Fruit fly (Drosophila melanogaster) whole organism, wandering third instar larva: ENCODE results near the gene PIG-Wa.

ENCODE experiments used
- Abd-B ChIP-seq: fragments of >200 bp; optimal IDR thresholded peaks from 2 replicates; lab custom pipeline; 2017; ENCODE audit warnings: missing biosample characterization, missing genetic modification characterization
- CG32264 ChIP-seq: fragments of 200-800 bp; sonication (Bioruptor generic); optimal IDR thresholded peaks from 2 replicates; lab custom pipeline; 2016; ENCODE audit warnings: missing biosample characterization, missing genetic modification characterization
- CG9705 ChIP-seq: fragments of 200-800 bp; sonication (Bioruptor generic); optimal IDR thresholded peaks from 2 replicates; lab custom pipeline; 2018; ENCODE audit warnings: missing biosample characterization, mild to moderate bottlenecking, missing genetic modification characterization
- CrebA ChIP-seq: fragments of 200-800 bp; sonication (Bioruptor generic); optimal IDR thresholded peaks from 2 replicates; lab custom pipeline; 2016; ENCODE audit warnings: missing biosample characterization, mild to moderate bottlenecking, missing genetic modification characterization, borderline replicate concordance
- Dfd ChIP-seq: fragments of >200 bp; optimal IDR thresholded peaks from 2 replicates; lab custom pipeline; 2017; ENCODE audit warnings: missing biosample characterization, missing genetic modification characterization
- Dif ChIP-seq: fragments of 200-275, 200-300 bp; sonication (Bioruptor generic); optimal IDR thresholded peaks from 2 replicates; lab custom pipeline; 2018; ENCODE audit warnings: missing biosample characterization, missing genetic modification characterization; ENCODE audit not compliant: partially characterized antibody
- GATAd ChIP-seq: sonication (Bioruptor generic); optimal IDR thresholded peaks from 2 replicates; lab custom pipeline; 2016; ENCODE audit warnings: missing biosample characterization, missing genetic modification characterization
- HLH106 ChIP-seq: fragments of 200-800 bp; optimal IDR thresholded peaks from 3 replicates; lab custom pipeline; 2019; ENCODE audit warnings: missing biosample characterization, mild to moderate bottlenecking, missing genetic modification characterization, moderate library complexity
- Hnf4 ChIP-seq: fragments of 200-800 bp; sonication (Bioruptor generic); optimal IDR thresholded peaks from 2 replicates; lab custom pipeline; 2016; ENCODE audit warnings: missing biosample characterization, mild to moderate bottlenecking, missing genetic modification characterization
- Hr78 ChIP-seq: fragments of >200 bp; optimal IDR thresholded peaks from 2 replicates; lab custom pipeline; 2017; ENCODE audit warnings: missing biosample characterization, missing genetic modification characterization
- Hr83 ChIP-seq: fragments of 200-300 bp; sonication (Bioruptor generic); optimal IDR thresholded peaks from 2 replicates; lab custom pipeline; 2016; ENCODE audit warnings: missing biosample characterization, mild to moderate bottlenecking, missing genetic modification characterization, moderate library complexity; ENCODE audit not compliant: poor library complexity, severe bottlenecking
- Jra ChIP-seq: sonication (Bioruptor generic); optimal IDR thresholded peaks from 2 replicates; lab custom pipeline; 2016; ENCODE audit warnings: missing biosample characterization, missing genetic modification characterization
- Mio ChIP-seq: sonication (Bioruptor generic); optimal IDR thresholded peaks from 2 replicates; lab custom pipeline; 2016; ENCODE audit warnings: missing biosample characterization, missing genetic modification characterization
- Myc ChIP-seq: fragments of >200 bp; optimal IDR thresholded peaks from 2 replicates; lab custom pipeline; 2017
- N ChIP-seq: fragments of >200 bp; optimal IDR thresholded peaks from 2 replicates; lab custom pipeline; 2018; ENCODE audit warnings: missing biosample characterization, missing external identifiers, missing genetic modification characterization
- OdsH ChIP-seq: fragments of 200-800 bp; sonication (Bioruptor generic); optimal IDR thresholded peaks from 2 replicates; lab custom pipeline; 2016; ENCODE audit warnings: missing biosample characterization, mild to moderate bottlenecking, missing genetic modification characterization
- Rel ChIP-seq, 2 experiments: fragments of 200-800 bp; sonication (Bioruptor generic) in 1 of 2; optimal IDR thresholded peaks; 2 replicates in 1 of 2; 3 replicates in 1 of 2; lab custom pipeline; 2016 to 2019; ENCODE audit warnings: mild to moderate bottlenecking in 2 of 2, missing biosample characterization in 2 of 2, missing genetic modification characterization in 2 of 2, moderate library complexity in 1 of 2
- Sp1 ChIP-seq: fragments of 200-800 bp; sonication (Bioruptor generic); optimal IDR thresholded peaks from 3 replicates; lab custom pipeline; 2019; ENCODE audit warnings: missing biosample characterization, mild to moderate bottlenecking, missing genetic modification characterization, moderate library complexity
- Vsx2 ChIP-seq: fragments of 200-300, 225-300 bp; sonication (Bioruptor generic); optimal IDR thresholded peaks from 2 replicates; lab custom pipeline; 2018; ENCODE audit warnings: missing biosample characterization, missing genetic modification characterization; ENCODE audit not compliant: partially characterized antibody
- br ChIP-seq: fragments of 200-800 bp; sonication (Bioruptor generic); optimal IDR thresholded peaks from 2 replicates; lab custom pipeline; 2016; ENCODE audit warnings: missing biosample characterization, missing genetic modification characterization
- brk ChIP-seq: fragments of 200-800 bp; sonication (Bioruptor generic); optimal IDR thresholded peaks from 2 replicates; lab custom pipeline; 2016; ENCODE audit warnings: missing biosample characterization, mild to moderate bottlenecking, missing genetic modification characterization
- dl ChIP-seq, 2 experiments: fragments of 175-275, 200-275 bp in 1 of 2; fragments of 200-275 bp in 1 of 2; sonication (Bioruptor generic); optimal IDR thresholded peaks; lab custom pipeline; 2018; ENCODE audit warnings: mild to moderate bottlenecking in 2 of 2, missing biosample characterization in 2 of 2, missing genetic modification characterization in 2 of 2, moderate library complexity in 2 of 2; ENCODE audit not compliant: partially characterized antibody in 2 of 2, insufficient read depth in 1 of 2
- dmrt93B ChIP-seq: fragments of 200-800 bp; sonication (Bioruptor generic); optimal IDR thresholded peaks from 2 replicates; lab custom pipeline; 2018; ENCODE audit warnings: missing biosample characterization, mild to moderate bottlenecking, missing genetic modification characterization
- dsf ChIP-seq: sonication (Bioruptor generic); optimal IDR thresholded peaks from 2 replicates; lab custom pipeline; 2016; ENCODE audit warnings: missing biosample characterization, missing genetic modification characterization, borderline replicate concordance
- ey ChIP-seq: fragments of 200-800 bp; sonication (Bioruptor generic); optimal IDR thresholded peaks from 2 replicates; lab custom pipeline; 2016; ENCODE audit warnings: missing biosample characterization, missing genetic modification characterization
- foxo ChIP-seq, 2 experiments: fragments of 200-800 bp; sonication (Bioruptor generic); optimal IDR thresholded peaks; 2 replicates in 1 of 2; 3 replicates in 1 of 2; lab custom pipeline; 2016 to 2017; ENCODE audit warnings: missing biosample characterization in 2 of 2, missing genetic modification characterization in 2 of 2
- fru ChIP-seq: fragments of 200-800 bp; sonication (Bioruptor generic); optimal IDR thresholded peaks from 3 replicates; lab custom pipeline; 2016; ENCODE audit warnings: missing biosample characterization, mild to moderate bottlenecking, missing genetic modification characterization
- h ChIP-seq: fragments of 200-800 bp; sonication (Bioruptor generic); optimal IDR thresholded peaks from 3 replicates; lab custom pipeline; 2016; ENCODE audit warnings: missing biosample characterization, mild to moderate bottlenecking, missing genetic modification characterization
- jim ChIP-seq: fragments of 175-275, 200-325 bp; sonication (Bioruptor generic); optimal IDR thresholded peaks from 2 replicates; lab custom pipeline; 2016; ENCODE audit warnings: missing biosample characterization, mild to moderate bottlenecking, missing genetic modification characterization
- lola ChIP-seq: fragments of >200 bp; optimal IDR thresholded peaks from 2 replicates; lab custom pipeline; 2017; ENCODE audit warnings: missing biosample characterization, missing genetic modification characterization
- pan ChIP-seq: fragments of >200 bp; optimal IDR thresholded peaks from 2 replicates; lab custom pipeline; 2017
- psq ChIP-seq: fragments of 200-800 bp; sonication (Bioruptor generic); optimal IDR thresholded peaks from 3 replicates; lab custom pipeline; 2017; ENCODE audit warnings: missing biosample characterization, mild to moderate bottlenecking, missing genetic modification characterization, moderate library complexity
- rgr ChIP-seq: fragments of 200-800 bp; sonication (Bioruptor generic); optimal IDR thresholded peaks from 3 replicates; lab custom pipeline; 2016; ENCODE audit warnings: missing biosample characterization, mild to moderate bottlenecking, missing genetic modification characterization
- sage ChIP-seq: fragments of 200-800 bp; sonication (Bioruptor generic); optimal IDR thresholded peaks from 2 replicates; lab custom pipeline; 2016; ENCODE audit warnings: missing biosample characterization, mild to moderate bottlenecking, missing genetic modification characterization
- sv ChIP-seq: fragments of 200-800 bp; sonication (Bioruptor generic); optimal IDR thresholded peaks from 3 replicates; lab custom pipeline; 2016; ENCODE audit warnings: missing biosample characterization, missing genetic modification characterization
- tai ChIP-seq: sonication (Bioruptor generic); optimal IDR thresholded peaks from 2 replicates; lab custom pipeline; 2016; ENCODE audit warnings: missing biosample characterization, missing genetic modification characterization
- usp ChIP-seq: fragments of >200 bp; optimal IDR thresholded peaks from 2 replicates; lab custom pipeline; 2017; ENCODE audit warnings: missing biosample characterization, missing genetic modification characterization
- woc ChIP-seq: sonication (Bioruptor generic); optimal IDR thresholded peaks from 2 replicates; lab custom pipeline; 2016; ENCODE audit warnings: missing biosample characterization, mild to moderate bottlenecking, missing genetic modification characterization

The PIG-Wa gene

DNA sequence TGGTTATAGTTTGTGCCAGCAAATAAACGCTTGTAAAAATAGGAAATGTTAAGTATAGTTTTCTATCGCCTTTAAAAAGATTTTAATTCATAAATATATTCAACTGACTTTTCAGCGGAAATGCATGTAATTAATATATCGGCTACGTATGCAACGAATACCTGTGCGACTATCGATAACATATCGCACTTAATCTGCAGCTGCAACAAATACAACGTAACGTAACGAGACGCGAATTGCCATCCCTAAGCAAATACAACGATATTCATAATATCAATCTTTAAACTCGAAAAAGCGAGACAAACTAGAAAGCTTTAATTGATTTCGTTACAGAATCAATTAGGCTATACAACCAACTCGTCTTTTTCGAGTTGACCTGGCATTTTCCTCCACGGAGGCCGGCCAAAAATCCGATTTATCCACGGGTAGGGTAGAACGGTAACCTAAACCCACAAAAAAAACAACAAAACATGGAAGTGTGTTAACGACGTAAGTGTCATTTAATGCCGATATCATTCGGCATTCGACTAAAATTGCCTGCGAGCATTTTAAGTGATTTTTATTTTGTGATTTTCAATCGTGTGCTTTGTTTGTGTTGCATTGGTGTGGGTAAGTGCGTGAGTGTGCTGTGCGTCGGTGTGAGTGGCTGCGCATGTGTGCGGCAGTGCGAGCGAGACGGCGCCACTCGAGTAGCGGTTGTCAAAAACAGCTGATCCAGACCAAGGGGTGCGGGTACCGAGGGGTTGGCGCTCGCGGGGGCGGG lies 7.2 kb upstream of the PIG-Wa start, which contains the start of gene Atxn7:
Gene Atxn7 (plus strand): TSS at position 187 of the 763 bp plus-strand sequence.
- TF ChIP-seq tai (GFP tag; lab: Kevin White, UChicago) (no peak), Abd-B (GFP tag; lab: Kevin White, UChicago) (peak; percentile 46), dmrt93B (GFP tag; lab: Kevin White, UChicago) (peak; percentile 75), br (GFP tag; lab: Kevin White, UChicago) (peak; percentile 69), Dif (GFP tag; lab: Kevin White, UChicago) (peak; percentile 17), ey (GFP tag; lab: Kevin White, UChicago) (peak; percentile 45), Jra (GFP tag; lab: Kevin White, UChicago) (peak; percentile 63), Vsx2 (GFP tag; lab: Kevin White, UChicago) (no peak), OdsH (GFP tag; lab: Kevin White, UChicago) (peak; percentile 35), usp (GFP tag; lab: Kevin White, UChicago) (no peak), woc (peak; percentile 20), Hnf4 (GFP tag; lab: Kevin White, UChicago) (peak; percentile 65), Sp1 (GFP tag; lab: Kevin White, UChicago) (peak; percentile 80), CrebA (GFP tag; lab: Kevin White, UChicago) (no peak), N (GFP tag; lab: Kevin White, UChicago) (peak; percentile 89), psq (peak; percentile 30), foxo (GFP tag; optimal IDR thresholded peaks at IDR 0.05; lab: Kevin White, UChicago) (peak; percentile 37 to 42), h (GFP tag; lab: Kevin White, UChicago) (peak; percentile 66), CG32264 (peak; percentile 42), brk (no peak), sage (GFP tag; lab: Kevin White, UChicago) (peak; percentile 59), fru (GFP tag; lab: Kevin White, UChicago) (peak; percentile 77), Hr83 (GFP tag; lab: Kevin White, UChicago) (peak; percentile 69), jim (GFP tag; lab: Kevin White, UChicago) (no peak), sv (GFP tag; lab: Kevin White, UChicago) (peak; percentile 13), rgr (GFP tag; lab: Kevin White, UChicago) (peak; percentile 81), GATAd (GFP tag; lab: Kevin White, UChicago) (no peak), dsf (peak; percentile 32), Myc (lab: Kevin White, UChicago) (peak; percentile 32), HLH106 (peak; percentile 44), dl (GFP tag; optimal IDR thresholded peaks at IDR 0.05; lab: Kevin White, UChicago; ENCODE audit: insufficient read depth in 1 of 2, partially characterized antibody in 2 of 2) (no peak), Rel (GFP tag; optimal IDR thresholded peaks at IDR 0.05; lab: Kevin White, UChicago) (no peak), Rel (tag; optimal IDR thresholded peaks at IDR 0.05; lab: Kevin White, UChicago) (peak; percentile 63), CG9705 (GFP tag; lab: Kevin White, UChicago) (peak; percentile 82)

DNA sequence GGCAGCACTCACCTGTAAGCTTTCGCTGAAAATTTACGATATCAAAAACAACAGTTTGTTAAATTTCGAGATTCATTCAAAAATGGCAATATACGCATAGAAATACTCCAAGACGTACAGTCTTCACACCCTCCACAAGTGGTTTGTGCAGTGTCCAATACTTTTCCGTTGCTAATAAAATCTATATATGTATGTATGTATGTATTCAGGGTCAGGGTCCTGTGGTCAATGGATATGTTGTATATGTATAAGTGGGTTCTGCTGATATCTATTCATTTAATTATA lies 6.6 kb upstream of the PIG-Wa start:
- no peak for TF ChIP-seq woc
- no peak for TF ChIP-seq OdsH (GFP tag; lab: Kevin White, UChicago)
- TF ChIP-seq Myc (lab: Kevin White, UChicago): no peak
- TF ChIP-seq pan (lab: Kevin White, UChicago): no peak
- no peak for TF ChIP-seq usp (GFP tag; lab: Kevin White, UChicago)
- no peak for TF ChIP-seq Hnf4 (GFP tag; lab: Kevin White, UChicago)

DNA sequence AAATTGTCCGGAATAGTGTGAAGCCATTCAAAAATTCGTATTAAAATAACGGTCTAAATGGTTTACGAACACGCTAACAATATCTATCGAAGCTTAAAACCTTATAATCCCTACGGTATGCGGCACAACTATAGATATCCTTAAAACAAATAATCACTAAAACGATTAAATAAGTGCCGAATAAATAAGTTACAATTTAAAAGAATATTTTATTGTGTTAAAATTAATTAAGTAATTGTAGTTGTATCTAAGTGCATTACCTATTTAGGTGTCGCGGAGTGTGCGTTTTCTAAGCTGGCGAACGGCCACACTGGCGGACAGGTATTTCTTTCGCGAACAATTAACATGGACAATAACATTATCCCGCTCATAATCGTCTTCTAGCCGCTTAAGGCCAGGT lies 2.2 kb upstream of the PIG-Wa start, which contains the start of gene Eogt:
Gene Eogt (plus strand): TSS at position 293 of the 400 bp plus-strand sequence.
- TF ChIP-seq CG9705 (GFP tag; lab: Kevin White, UChicago) (peak; percentile 91), HLH106 (peak; percentile 97), Myc (lab: Kevin White, UChicago) (peak; percentile 21), psq (peak; percentile 80), jim (GFP tag; lab: Kevin White, UChicago) (peak; percentile 15), dmrt93B (GFP tag; lab: Kevin White, UChicago) (peak; percentile 92), CG32264 (peak; percentile 18), dl (GFP tag; optimal IDR thresholded peaks at IDR 0.05; lab: Kevin White, UChicago; ENCODE audit: insufficient read depth in 1 of 2, partially characterized antibody in 2 of 2) (no peak), Hr83 (GFP tag; lab: Kevin White, UChicago) (peak; percentile 2), Rel (GFP tag; optimal IDR thresholded peaks at IDR 0.05; lab: Kevin White, UChicago) (no peak), Rel (tag; optimal IDR thresholded peaks at IDR 0.05; lab: Kevin White, UChicago) (peak; percentile 76), ey (GFP tag; lab: Kevin White, UChicago) (peak; percentile 85), woc (peak; percentile 87), Hr78 (GFP tag; lab: Kevin White, UChicago) (no peak), sage (GFP tag; lab: Kevin White, UChicago) (no peak), lola (GFP tag; lab: Kevin White, UChicago) (no peak), rgr (GFP tag; lab: Kevin White, UChicago) (peak; percentile 91), foxo (GFP tag; optimal IDR thresholded peaks at IDR 0.05; lab: Kevin White, UChicago) (peak in 1 of 2 experiments; percentile 94), CrebA (GFP tag; lab: Kevin White, UChicago) (no peak), Vsx2 (GFP tag; lab: Kevin White, UChicago) (no peak), brk (no peak), tai (GFP tag; lab: Kevin White, UChicago) (no peak), Dfd (GFP tag; lab: Kevin White, UChicago) (no peak), sv (GFP tag; lab: Kevin White, UChicago) (peak; percentile 85), fru (GFP tag; lab: Kevin White, UChicago) (peak; percentile 85), br (GFP tag; lab: Kevin White, UChicago) (peak; percentile 81), Abd-B (GFP tag; lab: Kevin White, UChicago) (no peak), OdsH (GFP tag; lab: Kevin White, UChicago) (peak; percentile 86), GATAd (GFP tag; lab: Kevin White, UChicago) (peak; percentile 75), Mio (peak; percentile 32), Hnf4 (GFP tag; lab: Kevin White, UChicago) (no peak), usp (GFP tag; lab: Kevin White, UChicago) (no peak), Sp1 (GFP tag; lab: Kevin White, UChicago) (peak; percentile 95), pan (lab: Kevin White, UChicago) (no peak)
